Fruit fly (Drosophila melanogaster): ENCODE data around the gene Cortactin.

Cortactin gene

DNA sequence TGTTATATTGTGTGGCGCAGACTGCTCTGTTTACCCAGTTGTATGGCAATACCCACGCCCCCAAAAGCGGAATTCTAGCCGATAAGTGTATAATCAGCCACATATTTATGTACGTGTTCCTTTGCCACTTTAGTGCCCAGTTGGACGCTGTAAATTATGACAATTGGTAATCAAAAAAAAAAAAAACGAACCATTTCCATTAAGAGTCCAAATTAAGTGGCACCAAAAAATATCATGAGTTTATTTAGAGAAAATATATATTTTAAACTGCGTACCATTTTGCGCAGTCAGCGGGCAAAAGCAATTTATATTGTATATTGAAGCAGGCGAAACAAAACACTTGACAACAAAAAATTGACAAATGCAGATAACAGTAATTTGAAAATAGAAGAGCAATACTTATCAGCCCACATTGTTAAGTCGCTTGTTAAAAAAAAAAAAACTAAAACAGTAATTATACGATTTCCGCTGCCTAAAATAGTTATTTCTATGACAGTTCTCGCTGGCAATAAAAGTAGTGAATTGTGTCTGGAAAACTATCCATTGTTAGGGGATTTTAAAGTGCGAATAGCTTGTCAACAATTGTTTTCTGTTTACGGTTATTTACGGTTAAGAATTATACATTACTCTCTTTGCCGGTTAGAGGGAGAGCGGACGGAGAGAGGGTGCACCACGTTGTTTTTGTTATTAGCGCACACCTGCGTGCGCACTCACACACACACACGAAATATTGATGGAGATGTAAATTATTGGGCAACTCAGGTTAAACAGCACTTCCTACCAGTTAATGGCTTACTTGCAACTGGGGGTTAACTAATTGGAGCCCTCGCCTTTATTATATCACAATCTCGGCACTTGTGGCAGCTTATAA lies 4.5 kb downstream of the Cortactin start:
- no peak for TF ChIP-seq usp (GFP tag; optimal IDR thresholded peaks at IDR 0.05)
- no peak for TF ChIP-seq psq (optimal IDR thresholded peaks at IDR 0.05)
- no peak for TF ChIP-seq CG8478 (optimal IDR thresholded peaks at IDR 0.05)
- TF ChIP-seq EcR (GFP tag; optimal IDR thresholded peaks at IDR 0.05): no peak
- TF ChIP-seq pan (optimal IDR thresholded peaks at IDR 0.05): no peak
- TF ChIP-seq Dll (optimal IDR thresholded peaks at IDR 0.05): no peak

DNA sequence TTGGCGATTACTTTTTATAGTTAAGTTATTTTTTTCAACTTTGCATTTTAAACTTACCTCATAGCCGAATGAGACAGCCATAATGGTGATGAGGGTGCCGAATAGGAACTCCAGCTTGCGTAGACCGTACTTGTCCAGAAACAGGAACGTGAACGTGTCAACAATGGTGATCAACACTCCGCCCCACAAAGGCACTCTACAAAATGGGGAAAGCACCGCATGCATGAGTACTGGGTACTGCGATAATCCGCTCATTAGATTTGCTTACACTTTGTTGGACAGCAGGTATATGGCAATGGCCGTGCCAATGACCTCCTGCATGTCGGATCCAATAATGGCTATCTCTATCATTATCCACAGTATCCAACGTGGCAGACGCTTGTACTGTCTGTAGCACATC lies 6.8 kb downstream of the Cortactin start:
- no peak for TF ChIP-seq EcR (GFP tag; optimal IDR thresholded peaks at IDR 0.05)
- no peak for TF ChIP-seq psq (optimal IDR thresholded peaks at IDR 0.05)
- TF ChIP-seq Dll (optimal IDR thresholded peaks at IDR 0.05): no peak
- TF ChIP-seq usp (GFP tag; optimal IDR thresholded peaks at IDR 0.05): no peak
- TF ChIP-seq CG8478 (optimal IDR thresholded peaks at IDR 0.05): no peak

DNA sequence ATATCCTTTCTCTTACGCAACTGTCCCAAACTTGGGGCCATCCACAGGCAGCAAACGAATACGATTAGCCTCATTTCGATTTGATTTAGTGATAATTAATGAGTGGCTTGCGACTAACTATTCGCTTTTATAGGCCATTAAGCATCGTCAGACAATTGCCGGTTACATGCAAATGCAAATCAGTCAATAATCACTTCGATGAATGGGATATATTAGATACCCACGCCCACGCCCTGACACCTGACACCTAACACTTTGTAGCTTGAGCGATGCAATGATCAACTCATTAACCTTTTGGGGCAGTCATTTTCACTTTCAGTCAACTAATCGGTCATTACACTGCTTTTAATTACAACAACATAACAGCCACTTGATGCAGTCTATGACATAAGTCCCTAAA lies 13.4 kb downstream of the Cortactin start, which contains the start of gene Jhbp15:
Jhbp15 (minus strand) TSS at position 101 of the 400 bp plus-strand sequence.
- TF ChIP-seq EcR (GFP tag; optimal IDR thresholded peaks at IDR 0.05) (no peak), CG8478 (optimal IDR thresholded peaks at IDR 0.05) (no peak), Dll (optimal IDR thresholded peaks at IDR 0.05) (no peak), usp (GFP tag; optimal IDR thresholded peaks at IDR 0.05) (no peak), psq (optimal IDR thresholded peaks at IDR 0.05) (no peak), pan (optimal IDR thresholded peaks at IDR 0.05) (no peak)

DNA sequence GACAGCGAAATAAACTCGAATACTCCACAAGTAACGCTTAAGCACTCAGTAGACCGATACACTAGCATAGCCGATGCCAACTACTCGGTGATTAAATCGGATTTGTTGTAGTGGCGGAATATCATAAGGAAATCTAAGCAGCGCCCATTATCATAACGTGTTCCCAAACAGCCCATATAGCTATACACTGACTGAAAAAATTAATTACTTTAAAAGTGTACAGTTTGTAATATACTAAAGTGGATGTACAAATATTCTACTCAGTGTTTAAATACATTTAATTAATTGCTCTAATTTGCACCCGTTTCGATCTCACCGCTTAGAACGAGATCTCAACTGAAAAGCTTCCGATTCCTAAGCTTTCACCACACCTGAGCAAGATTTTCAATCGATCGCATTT lies 15.5 kb downstream of the Cortactin start, which contains the start of gene CG7079:
CG7079 (minus strand) TSS at position 101 of the 400 bp plus-strand sequence.
- TF ChIP-seq CG8478 (optimal IDR thresholded peaks at IDR 0.05) (no peak), psq (optimal IDR thresholded peaks at IDR 0.05) (no peak), EcR (GFP tag; optimal IDR thresholded peaks at IDR 0.05) (no peak), usp (GFP tag; optimal IDR thresholded peaks at IDR 0.05) (no peak), Dll (optimal IDR thresholded peaks at IDR 0.05) (no peak), pan (optimal IDR thresholded peaks at IDR 0.05) (no peak)

DNA sequence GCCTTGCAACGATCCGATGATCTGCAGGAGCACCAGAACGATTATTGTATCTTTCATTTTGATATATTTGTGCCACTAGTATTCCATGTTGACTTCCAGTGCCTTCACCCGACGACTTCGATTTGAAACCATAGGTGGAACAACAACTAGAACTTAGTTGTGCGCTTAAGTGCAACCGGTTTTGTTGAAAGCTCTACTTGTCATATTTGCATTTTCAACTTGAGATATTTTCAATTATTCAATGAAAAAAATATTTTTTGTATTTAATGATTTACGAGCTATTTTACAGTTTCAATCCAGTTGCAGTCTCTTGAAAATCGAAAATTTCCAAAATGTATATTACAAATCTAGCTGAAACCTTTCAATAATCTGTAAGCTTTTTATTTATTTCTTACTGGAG lies 17.3 kb downstream of the Cortactin start, which contains the start of gene CG31207:
CG31207 (minus strand) TSS at position 101 of the 400 bp plus-strand sequence.
- TF ChIP-seq CG8478 (optimal IDR thresholded peaks at IDR 0.05): no peak
- no peak for TF ChIP-seq usp (GFP tag; optimal IDR thresholded peaks at IDR 0.05)
- no peak for TF ChIP-seq pan (optimal IDR thresholded peaks at IDR 0.05)
- TF ChIP-seq EcR (GFP tag; optimal IDR thresholded peaks at IDR 0.05): no peak
- TF ChIP-seq psq (optimal IDR thresholded peaks at IDR 0.05): no peak
- no peak for TF ChIP-seq Dll (optimal IDR thresholded peaks at IDR 0.05)

DNA sequence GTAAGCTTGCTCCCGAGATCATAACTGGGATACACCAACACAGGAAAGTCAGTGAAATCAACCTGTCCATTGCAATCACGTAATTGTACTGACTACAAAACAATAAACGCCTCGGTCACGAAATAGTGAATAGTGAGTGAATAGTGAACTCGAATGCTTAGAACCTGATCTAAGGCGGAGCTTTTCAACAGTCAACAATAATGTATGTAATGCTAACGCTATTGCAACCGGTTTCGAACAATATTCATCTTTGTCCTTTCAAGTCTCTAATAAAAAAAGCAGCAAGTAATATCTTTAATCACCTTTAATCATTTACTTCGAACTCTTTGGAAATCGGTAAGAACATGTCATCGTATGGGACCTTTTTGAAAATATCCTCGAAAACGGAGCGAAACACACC lies 18.5 kb downstream of the Cortactin start, which contains the start of gene CG31189:
CG31189 (minus strand) TSS at position 101 of the 400 bp plus-strand sequence.
- TF ChIP-seq pan (optimal IDR thresholded peaks at IDR 0.05): no peak
- TF ChIP-seq EcR (GFP tag; optimal IDR thresholded peaks at IDR 0.05): no peak
- TF ChIP-seq psq (optimal IDR thresholded peaks at IDR 0.05): no peak
- no peak for TF ChIP-seq CG8478 (optimal IDR thresholded peaks at IDR 0.05)
- TF ChIP-seq Dll (optimal IDR thresholded peaks at IDR 0.05): no peak
- no peak for TF ChIP-seq usp (GFP tag; optimal IDR thresholded peaks at IDR 0.05)

DNA sequence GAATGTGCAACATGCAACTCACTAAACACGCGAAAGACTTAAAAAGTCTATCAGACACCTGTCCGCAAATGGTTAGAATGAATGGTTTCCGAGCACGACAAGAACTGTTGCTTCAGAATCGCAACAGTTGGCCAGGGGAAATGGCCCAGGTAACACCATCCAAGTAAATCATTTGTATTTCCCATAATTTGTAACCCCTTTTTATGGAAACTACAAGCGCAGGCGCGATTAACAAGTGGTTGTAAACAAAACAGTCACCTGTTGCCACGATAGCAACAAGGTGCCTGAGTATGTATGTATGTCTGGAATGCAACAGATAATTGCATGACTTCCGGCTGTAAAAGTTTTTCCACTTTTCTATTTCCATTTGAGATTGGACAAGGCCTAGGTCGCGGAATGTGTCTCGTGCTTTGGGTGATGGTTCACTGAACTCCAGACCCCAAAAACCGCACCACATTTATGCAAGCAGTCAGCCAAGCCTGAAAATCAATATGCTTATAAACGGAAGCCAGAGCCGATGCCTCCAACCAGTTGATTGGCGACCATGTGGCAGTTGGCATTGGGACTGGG lies 20.6 kb downstream of the Cortactin start, which contains the start of gene CG12278:
CG12278 (plus strand) TSS at position 520 of the 570 bp plus-strand sequence.
- TF ChIP-seq CG8478 (optimal IDR thresholded peaks at IDR 0.05) (no peak), usp (GFP tag; optimal IDR thresholded peaks at IDR 0.05) (no peak), psq (optimal IDR thresholded peaks at IDR 0.05) (no peak), pan (optimal IDR thresholded peaks at IDR 0.05) (no peak), EcR (GFP tag; optimal IDR thresholded peaks at IDR 0.05) (no peak), Dll (optimal IDR thresholded peaks at IDR 0.05) (no peak)

DNA sequence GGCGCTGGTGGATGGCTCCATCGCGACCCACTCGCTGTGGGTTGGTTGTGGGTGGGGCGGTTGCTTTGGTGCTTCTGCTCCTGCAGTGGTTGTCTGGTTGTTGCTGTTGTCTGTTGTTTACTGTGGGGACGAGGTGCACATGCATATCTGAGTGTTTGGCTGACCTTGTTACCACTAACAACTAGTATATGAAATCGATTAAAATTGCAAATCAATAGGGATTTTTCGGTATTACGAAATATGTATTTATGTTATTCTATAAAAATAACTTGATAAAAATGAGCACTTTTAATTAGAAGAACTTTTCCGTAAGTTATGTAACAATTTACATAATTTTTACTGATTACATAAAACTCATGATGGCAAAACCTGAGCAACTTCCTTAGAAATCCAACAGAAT lies 21.9 kb downstream of the Cortactin start, which contains the start of gene Dhc93AB:
Dhc93AB (minus strand) TSS at position 101 of the 400 bp plus-strand sequence.
- no peak for TF ChIP-seq Dll (optimal IDR thresholded peaks at IDR 0.05)
- no peak for TF ChIP-seq pan (optimal IDR thresholded peaks at IDR 0.05)
- no peak for TF ChIP-seq psq (optimal IDR thresholded peaks at IDR 0.05)
- no peak for TF ChIP-seq CG8478 (optimal IDR thresholded peaks at IDR 0.05)
- TF ChIP-seq usp (GFP tag; optimal IDR thresholded peaks at IDR 0.05): no peak
- no peak for TF ChIP-seq EcR (GFP tag; optimal IDR thresholded peaks at IDR 0.05)

DNA sequence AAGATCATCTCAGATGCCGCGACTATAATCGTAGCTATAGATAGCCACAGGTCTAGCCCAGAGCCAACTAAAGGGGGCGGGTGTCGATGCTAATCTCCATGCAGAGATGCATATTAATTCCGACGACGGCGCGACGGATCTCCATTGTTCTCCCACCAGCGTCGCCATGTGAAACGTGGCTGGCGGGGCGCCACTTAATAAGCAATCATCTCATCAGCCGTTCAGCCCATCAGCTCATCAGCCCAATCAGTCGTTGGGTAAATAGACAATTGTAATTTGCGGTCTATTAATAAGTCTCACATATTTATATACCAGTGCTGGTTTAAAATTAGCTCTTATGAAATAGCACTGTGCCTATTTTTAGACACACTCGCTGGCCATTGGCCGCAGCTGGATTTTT lies 38.8 kb downstream of the Cortactin start:
- no peak for TF ChIP-seq psq (optimal IDR thresholded peaks at IDR 0.05)
- no peak for TF ChIP-seq EcR (GFP tag; optimal IDR thresholded peaks at IDR 0.05)
- TF ChIP-seq pan (optimal IDR thresholded peaks at IDR 0.05): no peak
- no peak for TF ChIP-seq usp (GFP tag; optimal IDR thresholded peaks at IDR 0.05)
- no peak for TF ChIP-seq CG8478 (optimal IDR thresholded peaks at IDR 0.05)
- TF ChIP-seq Dll (optimal IDR thresholded peaks at IDR 0.05): no peak

DNA sequence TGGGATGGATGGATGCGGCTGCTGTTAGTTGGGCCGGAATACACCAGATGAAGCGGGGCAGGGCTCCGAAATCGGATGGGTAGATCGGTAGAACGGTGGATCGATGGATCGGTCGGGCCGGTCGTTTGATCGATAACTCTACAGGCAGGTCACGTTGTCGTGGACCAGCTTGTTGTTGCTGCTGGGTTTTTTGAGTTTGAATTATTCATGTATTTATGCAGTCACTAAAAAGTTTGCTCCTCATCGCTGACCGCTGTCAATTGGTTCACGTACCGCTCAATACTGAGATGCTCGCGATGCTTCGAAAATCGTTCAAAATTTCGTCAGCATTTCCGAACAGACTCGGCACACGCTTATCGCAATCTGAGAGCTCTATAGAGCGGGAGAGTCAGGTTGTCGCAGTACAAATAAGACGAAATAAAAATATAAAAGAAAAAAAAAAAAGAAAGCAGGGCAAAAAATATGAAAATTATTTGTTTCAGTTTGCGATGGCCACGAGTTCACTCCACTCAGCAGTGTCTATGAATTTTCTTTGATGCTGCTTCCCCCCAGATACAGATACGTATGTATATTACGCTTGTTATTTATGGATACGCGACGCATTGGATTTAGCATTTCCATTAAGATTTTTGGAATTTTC lies 40.2 kb downstream of the Cortactin start, which contains the start of gene peg:
peg (minus strand) TSS at position 262 of the 640 bp plus-strand sequence.
- TF ChIP-seq usp (GFP tag; optimal IDR thresholded peaks at IDR 0.05) (no peak), Dll (optimal IDR thresholded peaks at IDR 0.05) (no peak), psq (optimal IDR thresholded peaks at IDR 0.05) (no peak), EcR (GFP tag; optimal IDR thresholded peaks at IDR 0.05) (no peak), pan (optimal IDR thresholded peaks at IDR 0.05) (no peak), CG8478 (optimal IDR thresholded peaks at IDR 0.05) (no peak)

DNA sequence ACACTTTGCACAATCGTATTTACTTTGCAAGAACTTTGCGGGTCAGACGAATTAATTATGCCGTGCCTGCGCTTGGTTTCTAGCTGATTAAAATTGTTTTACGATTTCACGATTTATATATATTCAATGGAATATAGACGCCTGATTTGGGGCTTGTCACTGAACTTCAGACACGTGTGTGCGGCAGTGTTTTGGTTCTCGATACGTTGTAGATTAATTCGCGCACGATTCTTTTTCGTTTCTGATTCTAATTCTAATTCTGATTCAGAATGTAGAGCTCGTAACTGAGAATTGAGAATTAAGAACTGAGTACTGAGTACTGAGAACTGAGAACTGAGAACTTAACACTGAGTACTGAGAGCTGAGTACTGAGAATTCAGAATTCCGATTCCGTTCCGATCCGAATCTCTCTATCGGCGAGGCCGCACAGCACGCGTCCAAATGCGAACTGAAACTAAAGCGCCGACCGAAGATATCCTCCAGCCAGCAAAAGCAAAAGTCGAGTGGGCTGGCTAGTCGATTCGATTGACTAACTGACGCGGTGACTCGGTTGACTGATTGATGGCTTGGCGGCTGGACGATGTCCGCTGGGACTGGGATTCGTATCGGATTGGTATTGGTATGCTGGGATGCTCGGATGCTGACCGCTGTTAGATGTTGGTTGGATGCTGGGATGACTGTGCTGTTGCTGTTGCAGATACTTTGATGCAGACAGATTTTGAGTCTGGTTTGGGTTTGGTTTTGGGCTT lies 41.3 kb downstream of the Cortactin start:
- TF ChIP-seq EcR (GFP tag; optimal IDR thresholded peaks at IDR 0.05): no peak
- TF ChIP-seq Dll (optimal IDR thresholded peaks at IDR 0.05): no peak

Measured in whole organism.